Worm (Caenorhabditis elegans) whole organism, L4 larva: Measurements from ENCODE around the gene F02E11.7.

Experiments
- Y75B8A.6 ChIP-seq: fragments of 200-800 bp; sonication (Bioruptor generic); IDR thresholded peaks from 2 replicates; pipeline ENCODE4 v1.3.6; 2022; ENCODE audit warnings: missing genetic modification reagents, missing genetic modification characterization, missing compliant biosample characterization
- aha-1 ChIP-seq: fragments of 150-350 bp; peaks from one replicate; lab custom pipeline; 2014; ENCODE audit warnings: missing biosample characterization, missing genetic modification characterization
- arid-1 ChIP-seq: fragments of 200-800 bp; sonication (Bioruptor generic); conservative IDR thresholded peaks from 2 replicates; pipeline ENCODE4 v1.3.6; 2022; ENCODE audit warnings: missing genetic modification reagents, missing genetic modification characterization, missing compliant biosample characterization
- ceh-20 ChIP-seq: fragments of 200-800 bp; sonication (Bioruptor generic); IDR thresholded peaks from 2 replicates; pipeline ENCODE4 v1.3.6; 2022; ENCODE audit warnings: missing genetic modification reagents, missing genetic modification characterization, missing compliant biosample characterization
- ceh-28 ChIP-seq: fragments of 150-350 bp; optimal IDR thresholded peaks from 2 replicates; lab custom pipeline; 2014; ENCODE audit warnings: missing biosample characterization, missing genetic modification reagents, missing genetic modification characterization
- daf-12 ChIP-seq: fragments of 150-350 bp; optimal IDR thresholded peaks from 2 replicates; lab custom pipeline; 2014; ENCODE audit warnings: missing biosample characterization, missing genetic modification reagents, missing genetic modification characterization
- daf-8 ChIP-seq: fragments of 200-800 bp; sonication (Bioruptor generic); IDR thresholded peaks from 2 replicates; pipeline ENCODE4 v1.3.6; 2022; ENCODE audit warnings: missing genetic modification characterization, missing compliant biosample characterization
- dmd-6 ChIP-seq: fragments of 200-800 bp; sonication (Bioruptor generic); IDR thresholded peaks from 2 replicates; pipeline ENCODE4 v1.3.6; 2022; ENCODE audit warnings: missing genetic modification reagents, missing genetic modification characterization, missing compliant biosample characterization
- dmd-8 ChIP-seq: fragments of 200-800 bp; sonication (Bioruptor generic); IDR thresholded peaks from 2 replicates; pipeline ENCODE4 v1.3.6; 2022; ENCODE audit warnings: missing genetic modification characterization, missing compliant biosample characterization
- duxl-1 ChIP-seq: sonication (generic microtip); optimal IDR thresholded peaks from 2 replicates; lab custom pipeline; 2016; ENCODE audit warnings: mild to moderate bottlenecking, missing genetic modification characterization, moderate library complexity, missing compliant biosample characterization; ENCODE audit not compliant: poor library complexity
- dve-1 ChIP-seq: sonication (generic microtip); optimal IDR thresholded peaks from 2 replicates; lab custom pipeline; 2017; ENCODE audit warnings: antibody characterized with exemption, mild to moderate bottlenecking, missing genetic modification characterization, missing compliant biosample characterization; ENCODE audit not compliant: insufficient read depth
- egl-27 ChIP-seq: sonication (generic microtip); optimal IDR thresholded peaks from 3 replicates; lab custom pipeline; 2017; ENCODE audit warnings: missing biosample characterization, missing genetic modification reagents, missing genetic modification characterization
- fkh-10 ChIP-seq: fragments of 150-350 bp; optimal IDR thresholded peaks from 2 replicates; lab custom pipeline; 2014; ENCODE audit warnings: missing biosample characterization, missing genetic modification reagents, missing genetic modification characterization
- fos-1 ChIP-seq: fragments of 150-350 bp; optimal IDR thresholded peaks from 2 replicates; lab custom pipeline; 2014; ENCODE audit warnings: missing biosample characterization, missing genetic modification characterization
- gei-8 ChIP-seq: fragments of 200-800 bp; sonication (Bioruptor generic); optimal IDR thresholded peaks from 2 replicates; lab custom pipeline; 2018; ENCODE audit warnings: mild to moderate bottlenecking, missing genetic modification characterization, missing compliant biosample characterization
- hlh-11 ChIP-seq: fragments of 200-800 bp; sonication (Bioruptor generic); optimal IDR thresholded peaks from 2 replicates; lab custom pipeline; 2018; ENCODE audit warnings: mild to moderate bottlenecking, missing genetic modification characterization, missing compliant biosample characterization
- hlh-30 ChIP-seq: sonication (generic microtip); optimal IDR thresholded peaks from 2 replicates; lab custom pipeline; 2017; ENCODE audit warnings: antibody characterized with exemption, mild to moderate bottlenecking, missing genetic modification characterization, missing compliant biosample characterization; ENCODE audit not compliant: insufficient read depth
- jun-1 ChIP-seq: fragments of 150-350 bp; optimal IDR thresholded peaks from 2 replicates; lab custom pipeline; 2014; ENCODE audit warnings: missing biosample characterization, missing genetic modification reagents, missing genetic modification characterization
- lin-1 ChIP-seq: fragments of 200-800 bp; sonication (Bioruptor generic); IDR thresholded peaks from 2 replicates; pipeline ENCODE4 v1.3.6; 2022; ENCODE audit warnings: missing genetic modification reagents, missing genetic modification characterization, missing compliant biosample characterization
- lin-13 ChIP-seq: fragments of 150-350 bp; optimal IDR thresholded peaks from 2 replicates; lab custom pipeline; 2014; ENCODE audit warnings: missing biosample characterization, missing genetic modification reagents, missing genetic modification characterization
- lin-15B ChIP-seq: fragments of 150-350 bp; sonication (generic microtip); optimal IDR thresholded peaks from 3 replicates; lab custom pipeline; 2014; ENCODE audit warnings: missing biosample characterization, missing genetic modification characterization
- lin-38 ChIP-seq: fragments of 200-800 bp; sonication (Bioruptor generic); IDR thresholded peaks from 2 replicates; pipeline ENCODE4 v1.3.6; 2022; ENCODE audit warnings: missing genetic modification reagents, missing genetic modification characterization, missing compliant biosample characterization
- lir-3 ChIP-seq: sonication (generic microtip); optimal IDR thresholded peaks from 2 replicates; lab custom pipeline; 2016; ENCODE audit warnings: mild to moderate bottlenecking, missing genetic modification characterization, missing compliant biosample characterization
- madf-5 ChIP-seq, 2 experiments: fragments of 200-800 bp; sonication (Bioruptor generic); IDR thresholded peaks; 2 replicates each; pipeline ENCODE4 v1.3.6; 2022; ENCODE audit warnings: missing compliant biosample characterization in 2 of 2, missing genetic modification characterization in 2 of 2
- mep-1 ChIP-seq: fragments of 150-350 bp; sonication (generic microtip); optimal IDR thresholded peaks from 3 replicates; lab custom pipeline; 2014; ENCODE audit warnings: missing biosample characterization, missing genetic modification characterization
- mes-2 ChIP-seq: sonication (generic microtip); optimal IDR thresholded peaks from 2 replicates; lab custom pipeline; 2016; ENCODE audit warnings: missing genotype, mild to moderate bottlenecking, missing genetic modification characterization, missing compliant biosample characterization; ENCODE audit not compliant: poor library complexity, severe bottlenecking
- mxl-3 ChIP-seq: fragments of 200-800 bp; sonication (Bioruptor generic); optimal IDR thresholded peaks from 2 replicates; lab custom pipeline; 2018; ENCODE audit warnings: mild to moderate bottlenecking, missing genetic modification characterization, missing compliant biosample characterization
- nhr-102 ChIP-seq: sonication (generic microtip); optimal IDR thresholded peaks from 2 replicates; lab custom pipeline; 2016; ENCODE audit warnings: mild to moderate bottlenecking, missing genetic modification characterization, moderate library complexity, missing compliant biosample characterization
- nhr-11 ChIP-seq: fragments of 150-350 bp; optimal IDR thresholded peaks from 2 replicates; lab custom pipeline; 2014; ENCODE audit warnings: missing biosample characterization, missing genetic modification characterization
- nhr-28 ChIP-seq: fragments of 150-350 bp; optimal IDR thresholded peaks from 2 replicates; lab custom pipeline; 2014; ENCODE audit warnings: missing biosample characterization, missing genetic modification characterization
- nhr-41 ChIP-seq: fragments of 200-800 bp; sonication (Bioruptor generic); IDR thresholded peaks from 2 replicates; pipeline ENCODE4 v1.3.6; 2022; ENCODE audit warnings: missing genetic modification reagents, missing genetic modification characterization, missing compliant biosample characterization
- nhr-42 ChIP-seq: fragments of 200-800 bp; sonication (Bioruptor generic); IDR thresholded peaks from 2 replicates; pipeline ENCODE4 v1.3.6; 2022; ENCODE audit warnings: missing genetic modification characterization, missing compliant biosample characterization
- nhr-76 ChIP-seq: fragments of 150-350 bp; optimal IDR thresholded peaks from 2 replicates; lab custom pipeline; 2014; ENCODE audit warnings: missing biosample characterization, missing genetic modification characterization
- nhr-77 ChIP-seq: fragments of 150-350 bp; optimal IDR thresholded peaks from 2 replicates; lab custom pipeline; 2014; ENCODE audit warnings: missing biosample characterization, missing genetic modification characterization
- pha-4 ChIP-seq, 2 experiments: fragments of 150-350 bp in 1 of 2; fragments of 200-800 bp in 1 of 2; sonication (Bioruptor generic) in 1 of 2; IDR thresholded peaks in 1 of 2; optimal IDR thresholded peaks in 1 of 2; 2 replicates each; pipeline versions ENCODE4 v1.3.6 to Lab custom; 2014 to 2022; ENCODE audit warnings: missing genetic modification characterization in 2 of 2, missing genetic modification reagents in 2 of 2, missing biosample characterization in 1 of 2, missing compliant biosample characterization in 1 of 2
- php-3 ChIP-seq: fragments of 200-800 bp; sonication (Bioruptor generic); IDR thresholded peaks from 2 replicates; pipeline ENCODE4 v1.3.6; 2022; ENCODE audit warnings: missing genetic modification reagents, missing genetic modification characterization, missing compliant biosample characterization
- pqm-1 ChIP-seq: sonication (generic microtip); optimal IDR thresholded peaks from 2 replicates; lab custom pipeline; 2017; ENCODE audit warnings: missing biosample characterization, missing genetic modification characterization
- saeg-2 ChIP-seq: fragments of 200-800 bp; sonication (Bioruptor generic); IDR thresholded peaks from 2 replicates; pipeline ENCODE4 v1.3.6; 2022; ENCODE audit warnings: missing genetic modification reagents, missing genetic modification characterization, missing compliant biosample characterization
- set-16 ChIP-seq: fragments of 200-800 bp; sonication (Bioruptor generic); IDR thresholded peaks from 2 replicates; pipeline ENCODE4 v1.3.6; 2022; ENCODE audit warnings: missing genetic modification reagents, missing genetic modification characterization, missing compliant biosample characterization
- tra-1 ChIP-seq: fragments of 200-800 bp; sonication (Bioruptor generic); IDR thresholded peaks from 2 replicates; pipeline ENCODE4 v1.3.6; 2022; ENCODE audit warnings: missing genetic modification reagents, missing genetic modification characterization, missing compliant biosample characterization
- unc-39 ChIP-seq: sonication (generic microtip); optimal IDR thresholded peaks from 2 replicates; lab custom pipeline; 2017; ENCODE audit warnings: missing biosample characterization, missing genetic modification characterization
- unc-62 ChIP-seq, 3 experiments: fragments of 150-350 bp in 1 of 3; sonication (generic microtip); optimal IDR thresholded peaks in 2 of 3; peaks in 1 of 3; 1 replicate in 1 of 3; 2 replicates in 2 of 3; lab custom pipeline; 2014 to 2017; ENCODE audit warnings: missing biosample characterization in 3 of 3, missing genetic modification characterization in 3 of 3, missing genetic modification reagents in 3 of 3, missing genotype in 1 of 3
- zag-1 ChIP-seq: fragments of 150-350 bp; optimal IDR thresholded peaks from 2 replicates; lab custom pipeline; 2014; ENCODE audit warnings: missing biosample characterization, missing genetic modification characterization
- zfp-3 ChIP-seq: fragments of 200-800 bp; sonication (Bioruptor generic); conservative IDR thresholded peaks from 2 replicates; pipeline ENCODE4 v1.3.6; 2022; ENCODE audit warnings: missing genetic modification reagents, missing genetic modification characterization, missing compliant biosample characterization
- zip-11 ChIP-seq: fragments of 200-800 bp; sonication (Bioruptor generic); IDR thresholded peaks from 2 replicates; pipeline ENCODE4 v1.3.6; 2022; ENCODE audit warnings: missing genetic modification characterization, missing compliant biosample characterization
- zip-2 ChIP-seq: fragments of 150-350 bp; optimal IDR thresholded peaks from 2 replicates; lab custom pipeline; 2014; ENCODE audit warnings: missing biosample characterization, missing genetic modification characterization
- ztf-7 ChIP-seq: fragments of 150-350 bp; optimal IDR thresholded peaks from 2 replicates; lab custom pipeline; 2014; ENCODE audit warnings: missing biosample characterization, missing genetic modification characterization

F02E11.7 gene

DNA sequence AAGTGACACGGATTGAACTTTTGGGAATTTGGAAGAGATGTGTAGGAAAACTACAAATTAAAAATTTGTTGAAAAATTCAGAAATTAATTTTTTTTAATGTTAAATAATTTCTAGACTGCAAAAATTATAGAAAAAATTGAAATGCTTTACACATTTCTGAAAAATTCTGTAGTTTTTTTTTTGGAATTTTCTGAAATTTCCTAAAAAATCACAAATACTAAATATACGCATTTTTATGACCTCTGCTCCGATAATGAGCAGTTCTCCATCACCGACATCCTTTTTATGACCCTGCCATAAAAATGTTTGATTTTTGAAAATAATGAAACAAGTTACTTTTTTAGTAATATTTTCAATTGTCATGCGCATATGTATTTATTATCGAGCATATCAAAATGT, 22.7 kb upstream of the F02E11.7 start:
- TF ChIP-seq zip-11 (GFP tag; lab: Robert Waterston, UW) (no peak), egl-27 (no peak), php-3 (GFP tag; lab: Robert Waterston, UW) (peak; percentile 91), fkh-10 (GFP tag; lab: Kevin White, UChicago) (no peak), nhr-42 (no peak), daf-12 (tag; lab: Kevin White, UChicago) (no peak), madf-5 (GFP tag; IDR thresholded peaks at IDR 0.05; lab: Robert Waterston, UW) (no peak), zfp-3 (peak; percentile 62; the same call in 1 of the 2 replicates), tra-1 (GFP tag; lab: Robert Waterston, UW) (0 out of 2 replicates have a peak, but pooled peaks have one; percentile 27), Y75B8A.6 (GFP tag; lab: Robert Waterston, UW) (0 out of 2 replicates have a peak, but pooled peaks have one; percentile 52), ceh-20 (no peak), hlh-11 (peak; percentile 10), zip-2 (tag; lab: Kevin White, UChicago) (no peak), saeg-2 (GFP tag; lab: Robert Waterston, UW) (0 out of 2 replicates have a peak, but pooled peaks have one; percentile 24), ceh-28 (tag; lab: Kevin White, UChicago) (no peak), unc-62 (GFP tag; optimal IDR thresholded peaks at IDR 0.05 in 1 of 2; lab: Kevin White, UChicago) (no peak), unc-62 (tag; optimal IDR thresholded peaks at IDR 0.05; lab: Kevin White, UChicago) (no peak), dve-1 (tag; lab: Kevin White, UChicago) (peak; percentile 75), dmd-6 (GFP tag; lab: Robert Waterston, UW) (peak; percentile 58), nhr-41 (no peak), lin-38 (GFP tag; lab: Robert Waterston, UW) (no peak), duxl-1 (tag; lab: Kevin White, UChicago) (no peak), pha-4 (GFP tag; IDR thresholded peaks at IDR 0.05; lab: Robert Waterston, UW) (peak; percentile 29; the same call in 1 of the 2 replicates), pha-4 (tag; optimal IDR thresholded peaks at IDR 0.05; lab: Kevin White, UChicago) (no peak), lin-13 (GFP tag; lab: Kevin White, UChicago) (no peak), daf-8 (GFP tag; lab: Robert Waterston, UW) (no peak), gei-8 (GFP tag; lab: Kevin White, UChicago) (no peak), fos-1 (tag; lab: Kevin White, UChicago) (peak; percentile 72), lir-3 (tag; lab: Kevin White, UChicago) (no peak), lin-15B (no peak), unc-39 (tag; lab: Kevin White, UChicago) (no peak), mep-1 (tag; lab: Kevin White, UChicago) (no peak), ztf-7 (tag; lab: Kevin White, UChicago) (no peak), set-16 (GFP tag; lab: Robert Waterston, UW) (no peak), nhr-28 (tag; lab: Kevin White, UChicago) (peak; percentile 48), pqm-1 (tag; lab: Kevin White, UChicago) (peak; percentile 79), nhr-11 (no peak), dmd-8 (GFP tag; lab: Robert Waterston, UW) (no peak), nhr-77 (tag; lab: Kevin White, UChicago) (peak; percentile 77)

DNA sequence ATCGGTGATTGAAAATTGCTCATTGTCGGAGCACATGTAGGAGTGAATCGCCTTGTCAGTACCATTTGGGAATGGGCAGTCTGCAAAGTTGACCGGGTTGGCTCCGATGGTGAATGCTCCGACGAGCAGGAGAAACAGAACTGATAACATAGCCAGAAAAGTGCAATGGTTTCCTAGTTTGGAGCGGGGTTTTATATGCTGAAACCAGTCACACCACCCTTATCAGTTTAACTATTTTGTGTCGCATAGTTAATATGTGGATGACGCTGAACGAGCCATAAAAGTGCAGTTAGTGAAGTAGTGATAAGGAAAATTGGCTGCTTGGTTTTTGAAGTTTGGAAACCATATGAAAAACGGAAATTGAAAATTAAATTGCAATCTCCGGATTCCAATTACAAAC, 21.6 kb upstream of the F02E11.7 start, which contains the start of gene C17F4.7:
Gene C17F4.7 (minus strand): TSS at position 180 of the 400 bp plus-strand sequence.
- TF ChIP-seq lin-38 (GFP tag; lab: Robert Waterston, UW) (0 out of 2 replicates have a peak, but pooled peaks have one; percentile 12), unc-62 (GFP tag; optimal IDR thresholded peaks at IDR 0.05 in 1 of 2; lab: Kevin White, UChicago) (peak in 1 of 2 experiments; percentile 80), unc-62 (tag; optimal IDR thresholded peaks at IDR 0.05; lab: Kevin White, UChicago) (no peak), aha-1 (tag; lab: Kevin White, UChicago) (peak; percentile 62), lin-1 (peak; percentile 77; the same call in 1 of the 2 replicates), tra-1 (GFP tag; lab: Robert Waterston, UW) (peak; percentile 66; the same call in 1 of the 2 replicates), jun-1 (tag; lab: Kevin White, UChicago) (peak; percentile 12), mes-2 (peak; percentile 14), pqm-1 (tag; lab: Kevin White, UChicago) (peak; percentile 84), php-3 (GFP tag; lab: Robert Waterston, UW) (peak; percentile 96), nhr-76 (tag; lab: Kevin White, UChicago) (no peak), ceh-20 (no peak), nhr-77 (tag; lab: Kevin White, UChicago) (peak; percentile 65), mxl-3 (GFP tag; lab: Kevin White, UChicago) (peak; percentile 62), hlh-11 (peak; percentile 84), dve-1 (tag; lab: Kevin White, UChicago) (peak; percentile 87), hlh-30 (tag; lab: Kevin White, UChicago) (peak; percentile 2), zag-1 (tag; lab: Kevin White, UChicago) (no peak), arid-1 (GFP tag; lab: Robert Waterston, UW) (no peak), dmd-6 (GFP tag; lab: Robert Waterston, UW) (peak; percentile 92), nhr-102 (tag; lab: Kevin White, UChicago) (peak; percentile 41)
